Fruit fly (Drosophila melanogaster) whole organism, prepupa: ENCODE data around the gene Noa36.

Experiments used
- CG10631 ChIP-seq: fragments of 200-800 bp; sonication (Bioruptor generic); optimal IDR thresholded peaks from 2 replicates; lab custom pipeline; 2016; ENCODE audit warnings: missing biosample characterization, missing genetic modification characterization
- CG10669 ChIP-seq: fragments of 200-800 bp; sonication (Bioruptor generic); optimal IDR thresholded peaks from 3 replicates; lab custom pipeline; 2018; ENCODE audit warnings: missing biosample characterization, mild to moderate bottlenecking, missing genetic modification characterization, moderate library complexity
- CG11294 ChIP-seq: fragments of 200-800 bp; sonication (Bioruptor generic); IDR thresholded peaks from 2 replicates; pipeline ENCODE4 v1.3.6; 2022; ENCODE audit warnings: missing biosample characterization, missing genetic modification characterization
- CG11762 ChIP-seq: fragments of 200-800 bp; sonication (Bioruptor generic); optimal IDR thresholded peaks from 3 replicates; lab custom pipeline; 2016; ENCODE audit warnings: missing biosample characterization, missing genetic modification characterization; ENCODE audit not compliant: insufficient read depth
- CG11902 ChIP-seq: fragments of 200-800 bp; sonication (Bioruptor generic); optimal IDR thresholded peaks from 3 replicates; lab custom pipeline; 2016; ENCODE audit warnings: missing biosample characterization, missing genetic modification characterization
- CG15336 ChIP-seq: fragments of 200-800 bp; sonication (Bioruptor generic); IDR thresholded peaks from 2 replicates; pipeline ENCODE4 v1.3.6; 2022; ENCODE audit warnings: missing biosample characterization, missing genetic modification characterization
- CG1621 ChIP-seq: fragments of 200-800 bp; sonication (Bioruptor generic); optimal IDR thresholded peaks from 3 replicates; lab custom pipeline; 2018; ENCODE audit warnings: missing biosample characterization, mild to moderate bottlenecking, missing genetic modification characterization
- CG16779 ChIP-seq: fragments of 200-800 bp; sonication (Bioruptor generic); optimal IDR thresholded peaks from 3 replicates; lab custom pipeline; 2017; ENCODE audit warnings: missing biosample characterization, mild to moderate bottlenecking, missing genetic modification characterization
- CG3032 ChIP-seq: fragments of 200-800 bp; optimal IDR thresholded peaks from 2 replicates; lab custom pipeline; 2019; ENCODE audit warnings: missing biosample characterization, mild to moderate bottlenecking, missing genetic modification characterization, moderate library complexity
- CG31627 ChIP-seq: fragments of 200-800 bp; sonication (Bioruptor generic); optimal IDR thresholded peaks from 3 replicates; lab custom pipeline; 2016; ENCODE audit warnings: missing biosample characterization, missing genetic modification characterization
- CG32006 ChIP-seq: fragments of 200-800 bp; sonication (Bioruptor generic); optimal IDR thresholded peaks from 3 replicates; lab custom pipeline; 2017; ENCODE audit warnings: missing biosample characterization, mild to moderate bottlenecking, missing genetic modification characterization
- CG3919 ChIP-seq: fragments of 200-800 bp; sonication (Bioruptor generic); optimal IDR thresholded peaks from 3 replicates; lab custom pipeline; 2016; ENCODE audit warnings: missing biosample characterization, missing genetic modification characterization
- CG4318 ChIP-seq: fragments of 200-800 bp; sonication (Bioruptor generic); optimal IDR thresholded peaks from 3 replicates; lab custom pipeline; 2017; ENCODE audit warnings: missing biosample characterization, mild to moderate bottlenecking, missing genetic modification characterization
- CG6163 ChIP-seq: fragments of 200-800 bp; sonication (Bioruptor generic); IDR thresholded peaks from 3 replicates; pipeline ENCODE4 v1.3.6; 2022; ENCODE audit warnings: missing biosample characterization, missing genetic modification characterization
- CG6276 ChIP-seq: fragments of 200-800 bp; sonication (Bioruptor generic); optimal IDR thresholded peaks from 2 replicates; lab custom pipeline; 2017; ENCODE audit warnings: missing biosample characterization, mild to moderate bottlenecking, missing genetic modification characterization
- CG6792 ChIP-seq: fragments of 200-800 bp; sonication (Bioruptor generic); optimal IDR thresholded peaks from 3 replicates; lab custom pipeline; 2016; ENCODE audit warnings: missing biosample characterization, missing genetic modification characterization
- CG6808 ChIP-seq: fragments of 200-800 bp; sonication (Bioruptor generic); optimal IDR thresholded peaks from 3 replicates; lab custom pipeline; 2017; ENCODE audit warnings: missing biosample characterization, missing genetic modification characterization, mild to moderate bottlenecking, moderate library complexity, missing genetic modification reagents
- CG6854 ChIP-seq: fragments of 200-800 bp; sonication (Bioruptor generic); optimal IDR thresholded peaks from 2 replicates; lab custom pipeline; 2017; ENCODE audit warnings: missing biosample characterization, mild to moderate bottlenecking, missing genetic modification characterization
- CG7368 ChIP-seq: fragments of 200-800 bp; sonication (Bioruptor generic); optimal IDR thresholded peaks from 3 replicates; lab custom pipeline; 2016; ENCODE audit warnings: missing biosample characterization, missing genetic modification characterization
- CG8119 ChIP-seq: fragments of 200-800 bp; sonication (Bioruptor generic); IDR thresholded peaks from 3 replicates; pipeline ENCODE4 v1.3.6; 2022; ENCODE audit warnings: missing biosample characterization, missing genetic modification characterization
- CG8319 ChIP-seq: fragments of 200-800 bp; sonication (Bioruptor generic); optimal IDR thresholded peaks from 3 replicates; lab custom pipeline; 2016; ENCODE audit warnings: missing biosample characterization, missing genetic modification characterization
- CG8632 ChIP-seq: fragments of 200-800 bp; sonication (Bioruptor generic); optimal IDR thresholded peaks from 3 replicates; lab custom pipeline; 2016; ENCODE audit warnings: missing biosample characterization, missing genetic modification characterization
- CG9139 ChIP-seq: fragments of 200-800 bp; sonication (Bioruptor generic); optimal IDR thresholded peaks from 3 replicates; lab custom pipeline; 2017; ENCODE audit warnings: missing biosample characterization, mild to moderate bottlenecking, missing genetic modification characterization
- Eip75B ChIP-seq: fragments of 200-800 bp; sonication (Bioruptor generic); optimal IDR thresholded peaks from 3 replicates; lab custom pipeline; 2016; ENCODE audit warnings: missing biosample characterization, missing genetic modification characterization
- Eip78C ChIP-seq: fragments of 200-800 bp; sonication (Bioruptor generic); peaks from one replicate; lab custom pipeline; 2016; ENCODE audit warnings: missing biosample characterization, missing genetic modification characterization
- Eip93F ChIP-seq: fragments of 200-800 bp; sonication (Bioruptor generic); optimal IDR thresholded peaks from 2 replicates; lab custom pipeline; 2016; ENCODE audit warnings: missing biosample characterization, mild to moderate bottlenecking, missing genetic modification characterization
- Ets21C ChIP-seq: fragments of 200-800 bp; sonication (Bioruptor generic); optimal IDR thresholded peaks from 3 replicates; lab custom pipeline; 2016; ENCODE audit warnings: missing biosample characterization, missing genetic modification characterization
- Ets96B ChIP-seq: fragments of 200-800 bp; optimal IDR thresholded peaks from 2 replicates; lab custom pipeline; 2019; ENCODE audit warnings: missing biosample characterization, mild to moderate bottlenecking, missing genetic modification characterization, moderate library complexity
- Gug ChIP-seq: fragments of 200-800 bp; sonication (Bioruptor generic); IDR thresholded peaks from 2 replicates; pipeline ENCODE4 v1.3.6; 2022; ENCODE audit warnings: missing biosample characterization, missing genetic modification characterization
- Hr39 ChIP-seq: fragments of 200-800 bp; sonication (Bioruptor generic); optimal IDR thresholded peaks from 2 replicates; lab custom pipeline; 2016; ENCODE audit warnings: missing biosample characterization, missing genetic modification characterization
- Hr4 ChIP-seq: fragments of 200-800 bp; sonication (Bioruptor generic); optimal IDR thresholded peaks from 3 replicates; lab custom pipeline; 2016; ENCODE audit warnings: missing biosample characterization, missing genetic modification characterization
- Lpt ChIP-seq: fragments of 200-800 bp; sonication (Bioruptor generic); optimal IDR thresholded peaks from 3 replicates; lab custom pipeline; 2016; ENCODE audit warnings: missing biosample characterization, missing genetic modification characterization
- Met ChIP-seq: fragments of 200-800 bp; sonication (Bioruptor generic); optimal IDR thresholded peaks from 3 replicates; lab custom pipeline; 2016; ENCODE audit warnings: missing biosample characterization, missing genetic modification characterization
- OdsH ChIP-seq: fragments of 200-800 bp; sonication (Bioruptor generic); optimal IDR thresholded peaks from 3 replicates; lab custom pipeline; 2016; ENCODE audit warnings: missing biosample characterization, missing genetic modification characterization
- Smox ChIP-seq: fragments of 200-800 bp; sonication (Bioruptor generic); optimal IDR thresholded peaks from 3 replicates; lab custom pipeline; 2016; ENCODE audit warnings: missing biosample characterization, missing genetic modification characterization
- Sox14 ChIP-seq: fragments of 200-800 bp; sonication (Bioruptor generic); optimal IDR thresholded peaks from 3 replicates; lab custom pipeline; 2016; ENCODE audit warnings: missing biosample characterization, missing genetic modification characterization
- Sox15 ChIP-seq: fragments of 200-800 bp; sonication (Bioruptor generic); optimal IDR thresholded peaks from 3 replicates; lab custom pipeline; 2016; ENCODE audit warnings: missing biosample characterization, missing genetic modification characterization
- achi ChIP-seq: fragments of 200-800 bp; sonication (Bioruptor generic); optimal IDR thresholded peaks from 3 replicates; lab custom pipeline; 2016; ENCODE audit warnings: missing biosample characterization, missing genetic modification characterization
- acj6 ChIP-seq: fragments of 200-800 bp; sonication (Bioruptor generic); optimal IDR thresholded peaks from 3 replicates; lab custom pipeline; 2016; ENCODE audit warnings: missing biosample characterization, missing genetic modification characterization
- dsx ChIP-seq: fragments of 200-800 bp; optimal IDR thresholded peaks from 3 replicates; lab custom pipeline; 2019; ENCODE audit warnings: missing biosample characterization, mild to moderate bottlenecking, missing genetic modification characterization, moderate library complexity; ENCODE audit not compliant: poor library complexity, severe bottlenecking
- eg ChIP-seq: fragments of 200-800 bp; sonication (Bioruptor generic); IDR thresholded peaks from 3 replicates; pipeline ENCODE4 v1.3.6; 2022; ENCODE audit warnings: missing biosample characterization, missing genetic modification characterization
- esn ChIP-seq: fragments of 200-800 bp; sonication (Bioruptor generic); optimal IDR thresholded peaks from 2 replicates; lab custom pipeline; 2016; ENCODE audit warnings: missing biosample characterization, mild to moderate bottlenecking, missing genetic modification characterization, moderate library complexity
- fd59A ChIP-seq: fragments of 200-800 bp; sonication (Bioruptor generic); optimal IDR thresholded peaks from 2 replicates; lab custom pipeline; 2017; ENCODE audit warnings: missing biosample characterization, mild to moderate bottlenecking, missing genetic modification characterization, missing genetic modification reagents
- fkh ChIP-seq: fragments of 200-800 bp; sonication (Bioruptor generic); optimal IDR thresholded peaks from 3 replicates; lab custom pipeline; 2017; ENCODE audit warnings: missing biosample characterization, mild to moderate bottlenecking, missing genetic modification characterization, moderate library complexity
- lz ChIP-seq: fragments of 200-800 bp; sonication (Bioruptor generic); optimal IDR thresholded peaks from 3 replicates; lab custom pipeline; 2016; ENCODE audit warnings: missing biosample characterization, missing genetic modification characterization
- net ChIP-seq: fragments of 200-800 bp; sonication (Bioruptor generic); optimal IDR thresholded peaks from 3 replicates; lab custom pipeline; 2016; ENCODE audit warnings: missing biosample characterization, missing genetic modification characterization
- salr ChIP-seq, 2 experiments: fragments of 200-800 bp; sonication (Bioruptor generic); optimal IDR thresholded peaks; 3 replicates each; lab custom pipeline; 2016 to 2018; ENCODE audit warnings: missing biosample characterization in 2 of 2, missing genetic modification characterization in 2 of 2, mild to moderate bottlenecking in 1 of 2
- spab ChIP-seq: fragments of 200-800 bp; sonication (Bioruptor generic); optimal IDR thresholded peaks from 2 replicates; lab custom pipeline; 2017; ENCODE audit warnings: missing biosample characterization, mild to moderate bottlenecking, missing genetic modification characterization, missing genetic modification reagents
- ss ChIP-seq, 2 experiments: fragments of 200-800 bp; sonication (Bioruptor generic); optimal IDR thresholded peaks; 2 replicates in 1 of 2; 3 replicates in 1 of 2; lab custom pipeline; 2017 to 2018; ENCODE audit warnings: mild to moderate bottlenecking in 2 of 2, missing biosample characterization in 2 of 2, missing genetic modification characterization in 2 of 2, moderate library complexity in 1 of 2
- svp ChIP-seq: fragments of 200-800 bp; sonication (Bioruptor generic); peaks from one replicate; lab custom pipeline; 2016; ENCODE audit warnings: missing biosample characterization, missing genetic modification characterization
- topi ChIP-seq: fragments of 200-800 bp; sonication (Bioruptor generic); optimal IDR thresholded peaks from 3 replicates; lab custom pipeline; 2016; ENCODE audit warnings: missing biosample characterization, missing genetic modification characterization
- vri ChIP-seq: fragments of 200-800 bp; sonication (Bioruptor generic); optimal IDR thresholded peaks from 3 replicates; lab custom pipeline; 2016; ENCODE audit warnings: missing biosample characterization, mild to moderate bottlenecking, missing genetic modification characterization

Gene Noa36

DNA sequence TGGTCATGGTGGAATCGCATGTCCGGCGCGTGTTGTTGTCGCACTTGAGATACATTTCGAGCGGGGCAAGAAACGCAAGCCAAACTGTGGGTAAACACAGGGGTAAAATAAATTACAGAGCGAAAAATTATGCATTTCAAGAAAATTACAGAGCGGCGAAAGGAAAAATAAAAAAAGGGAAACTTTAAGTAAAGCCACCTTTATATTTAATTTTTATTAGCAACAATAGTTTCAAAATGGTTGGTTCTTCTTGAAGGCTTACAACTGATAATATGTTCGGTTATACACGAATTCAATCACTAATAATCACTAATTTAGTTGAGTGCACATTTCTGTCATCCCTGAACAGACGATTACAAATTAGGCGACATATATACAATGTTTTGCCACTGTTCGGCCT lies 24.5 kb upstream of the Noa36 start:
- TF ChIP-seq eg (GFP tag; lab: Robert Waterston, UW) = peak; percentile 66; the same call in 2 of the 3 replicates
- TF ChIP-seq CG6163 (GFP tag; lab: Robert Waterston, UW) = peak; percentile 61
- peak; percentile 36 for TF ChIP-seq Sox14 (GFP tag; lab: Kevin White, UChicago)
- no peak for TF ChIP-seq CG1621 (tag; lab: Kevin White, UChicago)
- peak in 1 of 2 experiments; percentile 38 for TF ChIP-seq ss (GFP tag; optimal IDR thresholded peaks at IDR 0.05; lab: Kevin White, UChicago)
- peak; percentile 59; the same call in 2 of the 3 replicates for TF ChIP-seq CG8119 (GFP tag; lab: Robert Waterston, UW)
- peak; percentile 48 for TF ChIP-seq Smox (GFP tag; lab: Kevin White, UChicago)
- no peak for TF ChIP-seq CG9139 (GFP tag; lab: Kevin White, UChicago)
- TF ChIP-seq dsx (GFP tag; lab: Kevin White, UChicago) = peak; percentile 40
- peak; percentile 67 for TF ChIP-seq OdsH (GFP tag; lab: Kevin White, UChicago)
- TF ChIP-seq Hr39 (GFP tag; lab: Kevin White, UChicago) = peak; percentile 43
- peak; percentile 94 for TF ChIP-seq Eip78C (GFP tag; lab: Kevin White, UChicago)
- TF ChIP-seq CG3032 (tag; lab: Kevin White, UChicago) = peak; percentile 32
- TF ChIP-seq Met (GFP tag; lab: Kevin White, UChicago) = peak; percentile 39
- peak; percentile 38 for TF ChIP-seq spab
- peak; percentile 46 for TF ChIP-seq net (GFP tag; lab: Kevin White, UChicago)
- TF ChIP-seq Ets96B = peak; percentile 40
- TF ChIP-seq CG6792 (GFP tag; lab: Kevin White, UChicago) = peak; percentile 37
- peak; percentile 11 for TF ChIP-seq CG6808 (GFP tag; lab: Kevin White, UChicago)
- TF ChIP-seq CG11902 (GFP tag; lab: Kevin White, UChicago) = peak; percentile 20
- peak; percentile 27 for TF ChIP-seq fd59A (GFP tag; lab: Kevin White, UChicago)
- peak; percentile 65 for TF ChIP-seq CG11762 (GFP tag; lab: Kevin White, UChicago)
- TF ChIP-seq esn (GFP tag; lab: Kevin White, UChicago) = peak; percentile 56
- TF ChIP-seq CG16779 = no peak
- peak; percentile 32 for TF ChIP-seq CG10631 (GFP tag; lab: Kevin White, UChicago)
- TF ChIP-seq acj6 (GFP tag; lab: Kevin White, UChicago) = peak; percentile 27
- peak; percentile 32 for TF ChIP-seq lz (GFP tag; lab: Kevin White, UChicago)
- TF ChIP-seq CG32006 (GFP tag; lab: Kevin White, UChicago) = peak; percentile 80
- TF ChIP-seq achi (GFP tag; lab: Kevin White, UChicago) = peak; percentile 49
- peak; percentile 38 for TF ChIP-seq CG4318 (GFP tag; lab: Kevin White, UChicago)
- peak; percentile 35 for TF ChIP-seq CG8632 (GFP tag; lab: Kevin White, UChicago)
- peak; percentile 74 for TF ChIP-seq svp (GFP tag; lab: Kevin White, UChicago)
- TF ChIP-seq CG7368 (GFP tag; lab: Kevin White, UChicago) = peak; percentile 28
- no peak for TF ChIP-seq vri (GFP tag; lab: Kevin White, UChicago)
- TF ChIP-seq Gug (GFP tag; lab: Robert Waterston, UW) = peak; percentile 55
- TF ChIP-seq CG3919 (GFP tag; lab: Kevin White, UChicago) = peak; percentile 51
- TF ChIP-seq CG11294 (GFP tag; lab: Robert Waterston, UW) = peak; percentile 29; the same call in 1 of the 2 replicates
- peak; percentile 29 for TF ChIP-seq CG31627 (GFP tag; lab: Kevin White, UChicago)
- TF ChIP-seq CG6854 (GFP tag; lab: Kevin White, UChicago) = no peak
- no peak for TF ChIP-seq Sox15 (GFP tag; lab: Kevin White, UChicago)
- TF ChIP-seq Ets21C (GFP tag; lab: Kevin White, UChicago) = no peak
- TF ChIP-seq fkh = no peak
- TF ChIP-seq CG6276 (GFP tag; lab: Kevin White, UChicago) = peak; percentile 57
- TF ChIP-seq Lpt (GFP tag; lab: Kevin White, UChicago) = peak; percentile 56
- peak; percentile 21 for TF ChIP-seq topi (GFP tag; lab: Kevin White, UChicago)
- peak; percentile 75 for TF ChIP-seq Hr4
- peak; percentile 77 for TF ChIP-seq CG15336 (GFP tag; lab: Robert Waterston, UW)
- TF ChIP-seq CG10669 (GFP tag; lab: Kevin White, UChicago) = peak; percentile 38
- TF ChIP-seq Eip93F = no peak
- peak; percentile 46 for TF ChIP-seq Eip75B (GFP tag; lab: Kevin White, UChicago)
- peak in 1 of 2 experiments; percentile 2 for TF ChIP-seq salr (GFP tag; optimal IDR thresholded peaks at IDR 0.05; lab: Kevin White, UChicago)
- TF ChIP-seq CG8319 (GFP tag; lab: Kevin White, UChicago) = peak; percentile 22
